Worm (Caenorhabditis elegans) whole organism, L1 larva: ENCODE measurements around the gene inpp-1.

ENCODE experiments used
- aly-2 ChIP-seq: fragments of 150-350 bp; optimal IDR thresholded peaks from 2 replicates; lab custom pipeline; 2014; ENCODE audit warnings: missing biosample characterization, missing genetic modification characterization
- blmp-1 ChIP-seq: fragments of 150-350 bp; optimal IDR thresholded peaks from 2 replicates; lab custom pipeline; 2014; ENCODE audit warnings: missing biosample characterization, missing genetic modification characterization
- dpl-1 ChIP-seq, 3 experiments: fragments of 150-350 bp in 2 of 3; sonication (generic microtip) in 1 of 3; optimal IDR thresholded peaks; 2 replicates each; lab custom pipeline; 2014 to 2017; ENCODE audit warnings: missing biosample characterization in 3 of 3, missing genetic modification characterization in 3 of 3, missing genetic modification reagents in 3 of 3
- egl-27 ChIP-seq, 2 experiments: fragments of 150-350 bp in 1 of 2; sonication (generic microtip); optimal IDR thresholded peaks; 3 replicates each; lab custom pipeline; 2017 to 2018; ENCODE audit warnings: missing biosample characterization in 2 of 2, missing genetic modification characterization in 2 of 2, missing genetic modification reagents in 2 of 2
- hlh-4 ChIP-seq: sonication (generic microtip); optimal IDR thresholded peaks from 2 replicates; lab custom pipeline; 2016; ENCODE audit warnings: mild to moderate bottlenecking, missing genetic modification characterization, missing compliant biosample characterization
- lsy-2 ChIP-seq, 2 experiments: fragments of 150-350 bp; optimal IDR thresholded peaks; 2 replicates each; lab custom pipeline; 2014; ENCODE audit warnings: missing biosample characterization in 2 of 2, missing genetic modification characterization in 2 of 2
- pqm-1 ChIP-seq: sonication (generic microtip); optimal IDR thresholded peaks from 3 replicates; lab custom pipeline; 2017; ENCODE audit warnings: missing biosample characterization, missing genetic modification characterization
- rnt-1 ChIP-seq: sonication (generic microtip); optimal IDR thresholded peaks from 2 replicates; lab custom pipeline; 2016; ENCODE audit warnings: mild to moderate bottlenecking, missing genetic modification characterization, moderate library complexity, missing compliant biosample characterization
- skn-1 ChIP-seq: fragments of 150-350 bp; optimal IDR thresholded peaks from 2 replicates; lab custom pipeline; 2014; ENCODE audit warnings: missing biosample characterization, missing genetic modification characterization
- snpc-4 ChIP-seq: fragments of 150-350 bp; optimal IDR thresholded peaks from 2 replicates; lab custom pipeline; 2014; ENCODE audit warnings: missing biosample characterization, missing genetic modification characterization
- unc-86 ChIP-seq: sonication (generic microtip); optimal IDR thresholded peaks from 2 replicates; lab custom pipeline; 2016; ENCODE audit warnings: missing genetic modification characterization, missing compliant biosample characterization
- zag-1 ChIP-seq: fragments of 150-350 bp; optimal IDR thresholded peaks from 2 replicates; lab custom pipeline; 2014; ENCODE audit warnings: missing biosample characterization, missing genetic modification characterization

ce11 chrIV:10784085-10784484 lies 10.4 kb upstream of the inpp-1 start:
- TF ChIP-seq skn-1 (no peak), rnt-1 (tag; lab: Kevin White, UChicago) (no peak), hlh-4 (no peak), unc-86 (no peak), dpl-1 (GFP tag; optimal IDR thresholded peaks at IDR 0.05; lab: Kevin White, UChicago) (no peak), egl-27 (tag; optimal IDR thresholded peaks at IDR 0.05; lab: Kevin White, UChicago) (no peak), pqm-1 (tag; lab: Kevin White, UChicago) (no peak), lsy-2 (tag; optimal IDR thresholded peaks at IDR 0.05; lab: Kevin White, UChicago) (peak in 1 of 2 experiments; percentile 23), blmp-1 (peak; percentile 72), snpc-4 (no peak), zag-1 (no peak), aly-2 (no peak)
